Fruit fly (Drosophila melanogaster) whole organism, embryonic: ENCODE data around the gene CSN5.

Experiments
- Blimp-1 ChIP-seq: fragments of 200-800 bp; sonication (Bioruptor generic); optimal IDR thresholded peaks from 3 replicates; lab custom pipeline; 2018; ENCODE audit warnings: missing biosample characterization, missing genetic modification characterization, mild to moderate bottlenecking, moderate library complexity, missing genetic modification reagents
- BtbVII ChIP-seq: fragments of 200-800 bp; sonication (Bioruptor generic); optimal IDR thresholded peaks from 3 replicates; lab custom pipeline; 2017; ENCODE audit warnings: missing biosample characterization, mild to moderate bottlenecking, missing genetic modification characterization
- CG13424 ChIP-seq: fragments of 200-800 bp; sonication (Bioruptor generic); optimal IDR thresholded peaks from 2 replicates; lab custom pipeline; 2019; ENCODE audit warnings: missing biosample characterization, mild to moderate bottlenecking, missing genetic modification characterization, moderate library complexity
- CG13894 ChIP-seq: fragments of 200-800 bp; sonication (Bioruptor generic); optimal IDR thresholded peaks from 3 replicates; lab custom pipeline; 2018; ENCODE audit warnings: missing biosample characterization, mild to moderate bottlenecking, missing genetic modification characterization, moderate library complexity
- CG14667 ChIP-seq: fragments of 200-800 bp; sonication (Bioruptor generic); IDR thresholded peaks from 2 replicates; pipeline ENCODE4 v1.3.6; 2022; ENCODE audit warnings: missing biosample characterization, missing genetic modification characterization
- CG15479 ChIP-seq: fragments of 200-800 bp; sonication (Bioruptor generic); optimal IDR thresholded peaks from 3 replicates; lab custom pipeline; 2019; ENCODE audit warnings: missing biosample characterization, mild to moderate bottlenecking, missing genetic modification characterization, moderate library complexity
- CG17186 ChIP-seq: fragments of 200-800 bp; sonication (Bioruptor generic); optimal IDR thresholded peaks from 3 replicates; lab custom pipeline; 2017; ENCODE audit warnings: missing biosample characterization, missing genetic modification reagents, missing genetic modification characterization
- CG17361 ChIP-seq: fragments of 200-800 bp; sonication (Bioruptor generic); IDR thresholded peaks from 3 replicates; pipeline ENCODE4 v1.3.6; 2022; ENCODE audit warnings: missing biosample characterization, missing genetic modification characterization
- CG17385 ChIP-seq: fragments of 200-800 bp; sonication (Bioruptor generic); optimal IDR thresholded peaks from 3 replicates; lab custom pipeline; 2018; ENCODE audit warnings: missing biosample characterization, mild to moderate bottlenecking, missing genetic modification characterization
- CG17829 ChIP-seq: fragments of 200-800 bp; optimal IDR thresholded peaks from 2 replicates; lab custom pipeline; 2019; ENCODE audit warnings: missing biosample characterization, mild to moderate bottlenecking, missing genetic modification characterization, moderate library complexity
- CG2202 ChIP-seq: fragments of 200-800 bp; sonication (Bioruptor generic); optimal IDR thresholded peaks from 2 replicates; lab custom pipeline; 2018; ENCODE audit warnings: missing biosample characterization, mild to moderate bottlenecking, missing genetic modification characterization
- CG3163 ChIP-seq: fragments of 200-800 bp; sonication (Bioruptor generic); optimal IDR thresholded peaks from 3 replicates; lab custom pipeline; 2016; ENCODE audit warnings: missing biosample characterization, missing genetic modification characterization
- CG3726 ChIP-seq: fragments of 200-800 bp; sonication (Bioruptor generic); IDR thresholded peaks from 3 replicates; pipeline ENCODE4, ENCODE4 v1.3.6; 2022; ENCODE audit warnings: missing biosample characterization, missing genetic modification characterization
- CG6791 ChIP-seq: fragments of 200-800 bp; sonication (Bioruptor generic); IDR thresholded peaks from 3 replicates; pipeline ENCODE4 v1.3.6; 2022; ENCODE audit warnings: missing biosample characterization, missing genetic modification characterization; ENCODE audit not compliant: partially characterized antibody
- CG7271 ChIP-seq: fragments of 200-800 bp; sonication (Bioruptor generic); optimal IDR thresholded peaks from 2 replicates; lab custom pipeline; 2018; ENCODE audit warnings: missing biosample characterization, mild to moderate bottlenecking, missing genetic modification characterization, moderate library complexity
- CG7839 ChIP-seq: fragments of 200-800 bp; sonication (Bioruptor generic); optimal IDR thresholded peaks from 3 replicates; lab custom pipeline; 2018; ENCODE audit warnings: missing biosample characterization, mild to moderate bottlenecking, missing genetic modification characterization, moderate library complexity
- CG8290 ChIP-seq, 3 experiments: fragments of 200-800 bp; sonication (Bioruptor generic); optimal IDR thresholded peaks; 2 replicates each; lab custom pipeline; 2016 to 2019; ENCODE audit warnings: missing biosample characterization in 3 of 3, missing genetic modification characterization in 3 of 3, mild to moderate bottlenecking in 2 of 3, moderate library complexity in 1 of 3
- CG8388 ChIP-seq: fragments of 200-800 bp; sonication (Bioruptor generic); optimal IDR thresholded peaks from 2 replicates; lab custom pipeline; 2019; ENCODE audit warnings: missing biosample characterization, mild to moderate bottlenecking, missing genetic modification characterization, moderate library complexity
- CG8478 ChIP-seq: fragments of >200 bp; optimal IDR thresholded peaks from 2 replicates; lab custom pipeline; 2018
- CG8944 ChIP-seq: fragments of 200-800 bp; sonication (Bioruptor generic); optimal IDR thresholded peaks from 3 replicates; lab custom pipeline; 2016; ENCODE audit warnings: missing biosample characterization, missing genetic modification characterization
- CG9437 ChIP-seq: fragments of 200-800 bp; sonication (Bioruptor generic); optimal IDR thresholded peaks from 2 replicates; lab custom pipeline; 2018; ENCODE audit warnings: missing biosample characterization, mild to moderate bottlenecking, missing genetic modification characterization
- CG9797 ChIP-seq: fragments of 200-800 bp; sonication (Bioruptor generic); optimal IDR thresholded peaks from 3 replicates; lab custom pipeline; 2018; ENCODE audit warnings: missing biosample characterization, mild to moderate bottlenecking, missing genetic modification characterization
- Camta ChIP-seq: fragments of 200-800 bp; sonication (Bioruptor generic); optimal IDR thresholded peaks from 2 replicates; lab custom pipeline; 2016; ENCODE audit warnings: missing biosample characterization, missing genetic modification characterization
- Dbx ChIP-seq: fragments of 200-800 bp; sonication (Bioruptor generic); IDR thresholded peaks from 3 replicates; pipeline ENCODE4 v1.3.6; 2022; ENCODE audit warnings: missing biosample characterization, missing genetic modification characterization
- Deaf1 ChIP-seq: fragments of 200-800 bp; optimal IDR thresholded peaks from 3 replicates; lab custom pipeline; 2019; ENCODE audit warnings: missing biosample characterization, mild to moderate bottlenecking, missing genetic modification characterization, moderate library complexity
- Ets65A ChIP-seq: fragments of 200-800 bp; sonication (Bioruptor generic); peaks from one replicate; lab custom pipeline; 2016; ENCODE audit warnings: missing biosample characterization, missing genetic modification characterization
- Ets97D ChIP-seq: fragments of 200-800 bp; sonication (Bioruptor generic); optimal IDR thresholded peaks from 3 replicates; lab custom pipeline; 2016; ENCODE audit warnings: missing biosample characterization, missing genetic modification characterization
- H15 ChIP-seq: fragments of 200-800 bp; sonication (Bioruptor generic); IDR thresholded peaks from 3 replicates; pipeline ENCODE4 v1.3.6; 2022; ENCODE audit warnings: missing biosample characterization, missing genetic modification characterization
- HLH4C ChIP-seq: fragments of 200-800 bp; sonication (Bioruptor generic); IDR thresholded peaks from 3 replicates; pipeline ENCODE4 v1.3.6; 2022; ENCODE audit warnings: missing biosample characterization, missing genetic modification characterization; ENCODE audit not compliant: partially characterized antibody
- HmgD ChIP-seq: fragments of 200-800 bp; sonication (Bioruptor generic); optimal IDR thresholded peaks from 3 replicates; lab custom pipeline; 2016; ENCODE audit warnings: missing biosample characterization, missing genetic modification characterization
- Med ChIP-seq: fragments of 200-800 bp; sonication (Bioruptor generic); peaks from one replicate; lab custom pipeline; 2016; ENCODE audit warnings: missing biosample characterization, missing genetic modification characterization, mild to moderate bottlenecking, inconsistent platforms, moderate library complexity
- NC2α ChIP-seq: fragments of 200-800 bp; sonication (Bioruptor generic); optimal IDR thresholded peaks from 2 replicates; lab custom pipeline; 2016; ENCODE audit warnings: missing biosample characterization, missing genetic modification characterization
- Neu2 ChIP-seq: fragments of 200-800 bp; sonication (Bioruptor generic); optimal IDR thresholded peaks from 3 replicates; lab custom pipeline; 2016; ENCODE audit warnings: missing biosample characterization, missing genetic modification characterization, borderline replicate concordance
- Nf-YA ChIP-seq: fragments of 200-800 bp; sonication (Bioruptor generic); IDR thresholded peaks from 2 replicates; pipeline ENCODE4 v1.3.6; 2022; ENCODE audit warnings: missing biosample characterization, missing genetic modification characterization
- Scr ChIP-seq: fragments of 200-800 bp; sonication (Bioruptor generic); IDR thresholded peaks from 2 replicates; pipeline ENCODE4 v1.3.6; 2022; ENCODE audit warnings: missing biosample characterization, missing genetic modification characterization; ENCODE audit not compliant: partially characterized antibody
- Sry-δ ChIP-seq: fragments of 200-800 bp; sonication (Bioruptor generic); optimal IDR thresholded peaks from 2 replicates; lab custom pipeline; 2016; ENCODE audit warnings: missing biosample characterization, missing genetic modification characterization
- aop ChIP-seq: fragments of 200-800 bp; sonication (Bioruptor generic); IDR thresholded peaks from 2 replicates; pipeline ENCODE4 v1.3.6; 2022; ENCODE audit warnings: missing biosample characterization, missing genetic modification characterization
- bbx ChIP-seq: fragments of 200-800 bp; sonication (Bioruptor generic); IDR thresholded peaks from 2 replicates; pipeline ENCODE4 v1.3.6; 2022; ENCODE audit warnings: missing biosample characterization, missing genetic modification characterization; ENCODE audit not compliant: partially characterized antibody
- crp ChIP-seq, 2 experiments: fragments of 200-800 bp; sonication (Bioruptor generic); optimal IDR thresholded peaks; 2 replicates in 1 of 2; 3 replicates in 1 of 2; lab custom pipeline; 2017; ENCODE audit warnings: missing biosample characterization in 2 of 2, missing genetic modification characterization in 2 of 2, mild to moderate bottlenecking in 1 of 2, moderate library complexity in 1 of 2
- ewg ChIP-seq: fragments of 200-800 bp; sonication (Bioruptor generic); optimal IDR thresholded peaks from 3 replicates; lab custom pipeline; 2017; ENCODE audit warnings: mild to moderate bottlenecking, missing biosample characterization, missing genetic modification reagents, missing genetic modification characterization
- inv ChIP-seq: fragments of 200-800 bp; sonication (Bioruptor generic); IDR thresholded peaks from 2 replicates; pipeline ENCODE4 v1.3.6; 2022; ENCODE audit warnings: missing biosample characterization, missing genetic modification characterization; ENCODE audit not compliant: partially characterized antibody
- kni ChIP-seq: fragments of 200-800 bp; sonication (Bioruptor generic); optimal IDR thresholded peaks from 3 replicates; lab custom pipeline; 2017; ENCODE audit warnings: mild to moderate bottlenecking, missing biosample characterization, missing genetic modification reagents, missing genetic modification characterization
- mam ChIP-seq: fragments of 200-800 bp; sonication (Bioruptor generic); optimal IDR thresholded peaks from 3 replicates; lab custom pipeline; 2016; ENCODE audit warnings: missing biosample characterization, missing genetic modification characterization
- mirr ChIP-seq: fragments of 200-800 bp; sonication (Bioruptor generic); optimal IDR thresholded peaks from 3 replicates; lab custom pipeline; 2018; ENCODE audit warnings: missing biosample characterization, mild to moderate bottlenecking, missing genetic modification characterization
- p53 ChIP-seq: fragments of 200-800 bp; sonication (Bioruptor generic); optimal IDR thresholded peaks from 2 replicates; lab custom pipeline; 2016; ENCODE audit warnings: missing biosample characterization, missing genetic modification characterization
- psq ChIP-seq: fragments of 200-800 bp; sonication (Bioruptor generic); optimal IDR thresholded peaks from 2 replicates; lab custom pipeline; 2017; ENCODE audit warnings: missing biosample characterization, missing genetic modification characterization
- ranshi ChIP-seq: fragments of 200-800 bp; sonication (Bioruptor generic); IDR thresholded peaks from 2 replicates; pipeline ENCODE4 v1.3.6; 2022; ENCODE audit warnings: missing biosample characterization, missing genetic modification characterization
- trem ChIP-seq: fragments of 200-800 bp; optimal IDR thresholded peaks from 3 replicates; lab custom pipeline; 2019; ENCODE audit warnings: missing biosample characterization, mild to moderate bottlenecking, missing genetic modification characterization, moderate library complexity
- vfl ChIP-seq: fragments of 200-800 bp; sonication (Bioruptor generic); optimal IDR thresholded peaks from 2 replicates; lab custom pipeline; 2016; ENCODE audit warnings: missing biosample characterization, missing genetic modification characterization

CSN5 gene

DNA sequence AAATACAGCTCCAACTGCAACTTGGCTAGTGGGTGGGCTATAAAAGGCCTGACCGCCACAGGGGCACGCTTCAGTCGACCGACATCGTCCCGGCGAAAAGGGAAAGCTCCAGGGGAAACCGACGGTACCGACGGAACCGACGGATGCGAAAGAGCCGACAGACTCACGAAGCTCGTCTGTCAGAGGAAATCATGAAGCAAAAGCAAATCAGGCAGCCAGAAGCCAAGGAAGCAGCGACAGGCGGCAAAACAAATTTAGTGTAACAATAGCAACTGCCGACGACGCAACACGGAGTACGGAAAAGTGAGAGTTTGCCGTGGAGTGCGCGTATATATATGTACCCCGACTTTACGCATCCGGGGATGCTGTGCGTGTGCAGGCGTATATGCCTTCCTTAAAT is 7.1 kb downstream of the CSN5 start, which contains the start of gene Gyc89Db:
Gene Gyc89Db (plus strand): TSS at position 78 of the 400 bp plus-strand sequence.
- TF ChIP-seq Ets97D (no peak), Ets65A (GFP tag; lab: Kevin White, UChicago) (peak; percentile 68), Dbx (GFP tag; lab: Robert Waterston, UW) (no peak), CG13894 (tag; lab: Kevin White, UChicago) (peak; percentile 65), CG17829 (tag; lab: Kevin White, UChicago) (no peak), CG17361 (GFP tag; lab: Robert Waterston, UW) (no peak), CG9797 (GFP tag; lab: Kevin White, UChicago) (no peak), aop (GFP tag; lab: Robert Waterston, UW) (no peak), CG8388 (GFP tag; lab: Kevin White, UChicago) (no peak), Deaf1 (tag; lab: Kevin White, UChicago) (peak; percentile 92), CG17186 (GFP tag; lab: Kevin White, UChicago) (no peak), inv (GFP tag; lab: Robert Waterston, UW) (no peak), BtbVII (GFP tag; lab: Kevin White, UChicago) (no peak), NC2α (GFP tag; lab: Kevin White, UChicago) (no peak), CG8478 (peak; percentile 8), mam (no peak), CG8944 (GFP tag; lab: Kevin White, UChicago) (no peak), Med (GFP tag; lab: Kevin White, UChicago) (peak; percentile 37)

DNA sequence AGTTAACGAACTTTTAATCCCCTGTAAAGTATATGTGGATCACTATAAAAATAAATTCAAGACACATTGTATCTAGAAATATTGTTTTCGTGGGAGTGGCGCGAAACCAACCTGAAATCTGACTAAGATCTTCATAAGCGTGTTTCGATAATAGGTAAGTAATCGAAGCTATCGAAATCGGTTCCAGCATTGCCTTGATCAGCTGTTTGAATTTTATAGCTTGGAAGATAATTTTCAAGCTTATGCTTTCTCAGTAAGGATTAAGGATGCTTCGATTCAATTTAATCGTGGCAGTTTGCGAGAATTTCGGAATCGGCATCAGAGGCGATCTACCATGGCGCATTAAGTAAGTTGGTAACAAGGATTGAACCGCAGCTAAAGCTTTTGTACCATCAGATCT is 11.1 kb downstream of the CSN5 start, which contains the start of gene Dhfr:
Gene Dhfr (plus strand): TSS at position 173 of the 400 bp plus-strand sequence.
- no peak for TF ChIP-seq Neu2 (GFP tag; lab: Kevin White, UChicago)
- TF ChIP-seq H15: no peak
- TF ChIP-seq CG3163 (GFP tag; lab: Kevin White, UChicago): no peak
- no peak for TF ChIP-seq CG17186 (GFP tag; lab: Kevin White, UChicago)
- TF ChIP-seq Camta: no peak
- no peak for TF ChIP-seq CG13424 (tag; lab: Kevin White, UChicago)
- TF ChIP-seq CG8290 (GFP tag; optimal IDR thresholded peaks at IDR 0.05; lab: Kevin White, UChicago): no peak
- no peak for TF ChIP-seq CG8290 (tag; optimal IDR thresholded peaks at IDR 0.05; lab: Kevin White, UChicago)
- no peak for TF ChIP-seq Nf-YA (GFP tag; lab: Robert Waterston, UW)
- no peak for TF ChIP-seq p53
- TF ChIP-seq HLH4C: peak; percentile 60; the same call in 2 of the 3 replicates
- TF ChIP-seq CG3726 (GFP tag; lab: Robert Waterston, UW): no peak
- peak; percentile 18; the same call in 1 of the 2 replicates for TF ChIP-seq bbx (GFP tag; lab: Robert Waterston, UW)
- TF ChIP-seq CG7271 (tag; lab: Kevin White, UChicago): no peak
- TF ChIP-seq mirr (GFP tag; lab: Kevin White, UChicago): no peak
- no peak for TF ChIP-seq CG8388 (GFP tag; lab: Kevin White, UChicago)
- peak; percentile 35; the same call in 1 of the 3 replicates for TF ChIP-seq CG6791 (GFP tag; lab: Robert Waterston, UW)
- TF ChIP-seq CG17385 (GFP tag; lab: Kevin White, UChicago): no peak
- no peak for TF ChIP-seq ewg
- no peak for TF ChIP-seq CG7839 (tag; lab: Kevin White, UChicago)
- no peak for TF ChIP-seq ranshi (GFP tag; lab: Robert Waterston, UW)
- TF ChIP-seq CG2202 (tag; lab: Kevin White, UChicago): no peak
- TF ChIP-seq CG9437 (GFP tag; lab: Kevin White, UChicago): no peak
- TF ChIP-seq Scr (GFP tag; lab: Robert Waterston, UW): peak; percentile 36; the same call in 1 of the 2 replicates
- no peak for TF ChIP-seq vfl
- TF ChIP-seq crp (GFP tag; optimal IDR thresholded peaks at IDR 0.05; lab: Kevin White, UChicago): peak in 1 of 2 experiments; percentile 67
- no peak for TF ChIP-seq Blimp-1
- TF ChIP-seq HmgD (GFP tag; lab: Kevin White, UChicago): no peak
- no peak for TF ChIP-seq kni (GFP tag; lab: Kevin White, UChicago)
- peak; percentile 21 for TF ChIP-seq trem (tag; lab: Kevin White, UChicago)
- no peak for TF ChIP-seq psq
- TF ChIP-seq Sry-δ (GFP tag; lab: Kevin White, UChicago): peak; percentile 18
- TF ChIP-seq CG15479: no peak
- TF ChIP-seq CG14667: no peak
